Worm (Caenorhabditis elegans) whole organism, young adult: ENCODE data around the gene W02G9.4.

Source experiments
- B0261.1 ChIP-seq: sonication (generic microtip); optimal IDR thresholded peaks from 2 replicates; lab custom pipeline; 2016; ENCODE audit warnings: mild to moderate bottlenecking, missing genetic modification characterization, moderate library complexity, missing compliant biosample characterization
- C06A6.2 ChIP-seq: fragments of 200-800 bp; sonication (Bioruptor generic); conservative IDR thresholded peaks from 2 replicates; pipeline ENCODE4 v1.3.6; 2022; ENCODE audit warnings: missing genetic modification characterization, missing compliant biosample characterization
- D2030.7 ChIP-seq: fragments of 200-800 bp; sonication (Bioruptor generic); IDR thresholded peaks from 2 replicates; pipeline ENCODE4 v1.3.6; 2022; ENCODE audit warnings: missing genetic modification reagents, missing genetic modification characterization, missing compliant biosample characterization
- F37B4.10 ChIP-seq: fragments of 200-800 bp; sonication (Bioruptor generic); IDR thresholded peaks from 2 replicates; pipeline ENCODE4 v1.3.6; 2022; ENCODE audit warnings: missing genetic modification characterization, missing compliant biosample characterization
- T26A5.8 ChIP-seq: sonication (generic microtip); optimal IDR thresholded peaks from 2 replicates; lab custom pipeline; 2016; ENCODE audit warnings: missing genetic modification characterization, missing compliant biosample characterization
- Y53G8AR.9 ChIP-seq: fragments of 200-800 bp; sonication (Bioruptor generic); conservative IDR thresholded peaks from 2 replicates; pipeline ENCODE4 v1.3.6; 2022; ENCODE audit warnings: missing genetic modification reagents, missing genetic modification characterization, missing compliant biosample characterization
- Y56A3A.18 ChIP-seq: fragments of 200-800 bp; sonication (Bioruptor generic); IDR thresholded peaks from 2 replicates; pipeline ENCODE4 v1.3.6; 2022; ENCODE audit warnings: missing genetic modification reagents, missing genetic modification characterization, missing compliant biosample characterization
- Y67H2A.10 ChIP-seq: fragments of 200-800 bp; sonication (Bioruptor generic); conservative IDR thresholded peaks from 2 replicates; pipeline ENCODE4 v1.3.6; 2022; ENCODE audit warnings: missing genetic modification reagents, missing genetic modification characterization, missing compliant biosample characterization
- akir-1 ChIP-seq: fragments of 200-800 bp; sonication (Bioruptor generic); optimal IDR thresholded peaks from 2 replicates; lab custom pipeline; 2018; ENCODE audit warnings: mild to moderate bottlenecking, missing genetic modification characterization, moderate library complexity, missing compliant biosample characterization
- ama-1 ChIP-seq, 3 experiments: fragments of 150-350 bp in 1 of 3; sonication (generic microtip) in 2 of 3; optimal IDR thresholded peaks; 2 replicates each; lab custom pipeline; 2014 to 2018; ENCODE audit warnings: missing biosample characterization in 2 of 3, missing genetic modification characterization in 2 of 3, missing genetic modification reagents in 2 of 3
- attf-5 ChIP-seq: fragments of 200-800 bp; sonication (Bioruptor generic); optimal IDR thresholded peaks from 2 replicates; lab custom pipeline; 2018; ENCODE audit warnings: mild to moderate bottlenecking, missing genetic modification characterization, missing compliant biosample characterization
- attf-6 ChIP-seq: fragments of 200-800 bp; sonication (Bioruptor generic); IDR thresholded peaks from 2 replicates; pipeline ENCODE4 v1.3.6; 2022; ENCODE audit warnings: missing genetic modification reagents, missing genetic modification characterization, missing compliant biosample characterization
- ceh-100 ChIP-seq: fragments of 200-800 bp; sonication (Bioruptor generic); IDR thresholded peaks from 2 replicates; pipeline ENCODE4 v1.3.6; 2022; ENCODE audit warnings: missing genetic modification reagents, missing genetic modification characterization, missing compliant biosample characterization
- ceh-27 ChIP-seq: fragments of 200-800 bp; sonication (Bioruptor generic); optimal IDR thresholded peaks from 2 replicates; lab custom pipeline; 2018; ENCODE audit warnings: mild to moderate bottlenecking, missing genetic modification characterization, moderate library complexity, missing compliant biosample characterization
- ceh-40 ChIP-seq: fragments of 200-800 bp; sonication (Bioruptor generic); IDR thresholded peaks from 2 replicates; pipeline ENCODE4 v1.3.6; 2022; ENCODE audit warnings: missing genetic modification characterization, missing compliant biosample characterization
- dox-1 ChIP-seq: fragments of 200-800 bp; sonication (Bioruptor generic); IDR thresholded peaks from 2 replicates; pipeline ENCODE4 v1.3.6; 2022; ENCODE audit warnings: missing genetic modification reagents, missing genetic modification characterization, missing compliant biosample characterization
- dpff-1 ChIP-seq: sonication (generic microtip); optimal IDR thresholded peaks from 2 replicates; lab custom pipeline; 2017; ENCODE audit warnings: mild to moderate bottlenecking, missing genetic modification characterization, missing compliant biosample characterization
- efl-1 ChIP-seq: fragments of 150-350 bp; optimal IDR thresholded peaks from 2 replicates; lab custom pipeline; 2014; ENCODE audit warnings: missing biosample characterization, missing genetic modification reagents, missing genetic modification characterization
- egrh-3 ChIP-seq: fragments of 200-800 bp; sonication (Bioruptor generic); IDR thresholded peaks from 2 replicates; pipeline ENCODE4 v1.3.6; 2022; ENCODE audit warnings: missing genetic modification reagents, missing genetic modification characterization, missing compliant biosample characterization
- fkh-3 ChIP-seq: sonication (generic microtip); optimal IDR thresholded peaks from 2 replicates; lab custom pipeline; 2016; ENCODE audit warnings: mild to moderate bottlenecking, missing genetic modification characterization, missing compliant biosample characterization
- him-1 ChIP-seq: sonication (generic microtip); optimal IDR thresholded peaks from 2 replicates; lab custom pipeline; 2016; ENCODE audit warnings: missing genotype, missing genetic modification reagents, missing genetic modification characterization, missing compliant biosample characterization
- hmg-1.2 ChIP-seq: fragments of 200-800 bp; sonication (Bioruptor generic); IDR thresholded peaks from 2 replicates; pipeline ENCODE4 v1.3.6; 2022; ENCODE audit warnings: missing genetic modification reagents, missing genetic modification characterization, missing compliant biosample characterization
- lin-35 ChIP-seq, 3 experiments: fragments of 150-350 bp in 2 of 3; sonication (generic microtip) in 1 of 3; optimal IDR thresholded peaks; 2 replicates each; lab custom pipeline; 2014 to 2018; ENCODE audit warnings: missing biosample characterization in 3 of 3, missing genetic modification characterization in 3 of 3, missing genetic modification reagents in 3 of 3
- lin-54 ChIP-seq: fragments of 200-800 bp; sonication (Bioruptor generic); optimal IDR thresholded peaks from 2 replicates; lab custom pipeline; 2018; ENCODE audit warnings: mild to moderate bottlenecking, missing genetic modification characterization, missing compliant biosample characterization
- lsl-1 ChIP-seq: fragments of 200-800 bp; sonication (Bioruptor generic); optimal IDR thresholded peaks from 2 replicates; lab custom pipeline; 2018; ENCODE audit warnings: mild to moderate bottlenecking, missing genetic modification characterization, moderate library complexity, missing compliant biosample characterization
- madf-6 ChIP-seq: fragments of 200-800 bp; sonication (Bioruptor generic); IDR thresholded peaks from 2 replicates; pipeline ENCODE4 v1.3.6; 2022; ENCODE audit warnings: missing genetic modification reagents, missing genetic modification characterization, missing compliant biosample characterization
- mcd-1 ChIP-seq: fragments of 200-800 bp; sonication (Bioruptor generic); IDR thresholded peaks from 2 replicates; pipeline ENCODE4 v1.3.6; 2022; ENCODE audit warnings: missing genetic modification reagents, missing genetic modification characterization, missing compliant biosample characterization
- mes-4 ChIP-seq: sonication (generic microtip); optimal IDR thresholded peaks from 2 replicates; lab custom pipeline; 2016; ENCODE audit warnings: missing genotype, missing genetic modification characterization, missing compliant biosample characterization
- mxl-1 ChIP-seq: sonication (generic microtip); optimal IDR thresholded peaks from 2 replicates; lab custom pipeline; 2016; ENCODE audit warnings: missing genetic modification characterization, missing compliant biosample characterization
- nfya-1 ChIP-seq: sonication (generic microtip); optimal IDR thresholded peaks from 2 replicates; lab custom pipeline; 2017; ENCODE audit warnings: antibody characterized with exemption, missing compliant biosample characterization, missing genetic modification characterization, borderline replicate concordance; ENCODE audit not compliant: insufficient read depth
- nhr-179 ChIP-seq: sonication (generic microtip); optimal IDR thresholded peaks from 2 replicates; lab custom pipeline; 2016; ENCODE audit warnings: mild to moderate bottlenecking, missing genetic modification characterization, missing compliant biosample characterization
- nhr-27 ChIP-seq: fragments of 200-800 bp; sonication (Bioruptor generic); optimal IDR thresholded peaks from 2 replicates; lab custom pipeline; 2018; ENCODE audit warnings: mild to moderate bottlenecking, missing genetic modification characterization, moderate library complexity, missing compliant biosample characterization
- nhr-90 ChIP-seq: sonication (generic microtip); optimal IDR thresholded peaks from 2 replicates; lab custom pipeline; 2016; ENCODE audit warnings: missing genotype, mild to moderate bottlenecking, missing genetic modification characterization, missing compliant biosample characterization
- repo-1 ChIP-seq: sonication (generic microtip); optimal IDR thresholded peaks from 2 replicates; lab custom pipeline; 2017; ENCODE audit warnings: mild to moderate bottlenecking, missing genetic modification characterization, missing compliant biosample characterization
- rpc-1 ChIP-seq, 2 experiments: fragments of 150-350 bp in 1 of 2; sonication (generic microtip) in 1 of 2; optimal IDR thresholded peaks; 2 replicates each; lab custom pipeline; 2014 to 2018; ENCODE audit warnings: missing biosample characterization in 1 of 2, missing genetic modification characterization in 1 of 2, missing genetic modification reagents in 1 of 2, missing genotype in 1 of 2
- sdz-38 ChIP-seq: sonication (generic microtip); optimal IDR thresholded peaks from 2 replicates; lab custom pipeline; 2016; ENCODE audit warnings: missing genotype, missing genetic modification characterization, missing compliant biosample characterization
- snpc-1.1 ChIP-seq: sonication (generic microtip); optimal IDR thresholded peaks from 2 replicates; lab custom pipeline; 2017; ENCODE audit warnings: missing genetic modification characterization, mild to moderate bottlenecking, missing compliant biosample characterization, antibody characterized with exemption, moderate library complexity, missing genotype, missing genetic modification reagents; ENCODE audit not compliant: insufficient read depth
- snpc-3.4 ChIP-seq: sonication (generic microtip); optimal IDR thresholded peaks from 2 replicates; lab custom pipeline; 2017; ENCODE audit warnings: missing genetic modification characterization, mild to moderate bottlenecking, missing compliant biosample characterization, antibody characterized with exemption, moderate library complexity, missing genotype, missing genetic modification reagents
- snpc-4 ChIP-seq, 5 experiments: fragments of 150-350 bp in 1 of 5; sonication (generic microtip) in 4 of 5; optimal IDR thresholded peaks; 2 replicates each; lab custom pipeline; 2014 to 2018; ENCODE audit warnings: missing genetic modification characterization in 5 of 5, missing biosample characterization in 3 of 5, antibody characterized with exemption in 2 of 5, mild to moderate bottlenecking in 2 of 5, missing compliant biosample characterization in 2 of 5, missing genotype in 2 of 5, moderate library complexity in 2 of 5, missing genetic modification reagents in 1 of 5
- somi-1 ChIP-seq: fragments of 200-800 bp; sonication (Bioruptor generic); optimal IDR thresholded peaks from 2 replicates; lab custom pipeline; 2018; ENCODE audit warnings: mild to moderate bottlenecking, missing genetic modification characterization, missing compliant biosample characterization
- tbp1 ChIP-seq: fragments of 200-800 bp; sonication (Bioruptor generic); optimal IDR thresholded peaks from 2 replicates; lab custom pipeline; 2018; ENCODE audit warnings: mild to moderate bottlenecking, missing genetic modification characterization, missing compliant biosample characterization
- tbx-9 ChIP-seq: sonication (generic microtip); optimal IDR thresholded peaks from 2 replicates; lab custom pipeline; 2016; ENCODE audit warnings: borderline replicate concordance, missing genetic modification characterization, inconsistent platforms, missing compliant biosample characterization
- unc-130 ChIP-seq: sonication (generic microtip); optimal IDR thresholded peaks from 2 replicates; lab custom pipeline; 2016; ENCODE audit warnings: missing genetic modification reagents, missing genetic modification characterization, missing compliant biosample characterization
- unc-62 ChIP-seq: fragments of 150-350 bp; optimal IDR thresholded peaks from 2 replicates; lab custom pipeline; 2014; ENCODE audit warnings: missing biosample characterization, missing genetic modification reagents, missing genetic modification characterization
- zfh-2 ChIP-seq: fragments of 200-800 bp; sonication (Bioruptor generic); conservative IDR thresholded peaks from 2 replicates; pipeline ENCODE4 v1.3.6; 2022; ENCODE audit warnings: missing genetic modification reagents, missing genetic modification characterization, missing compliant biosample characterization
- ztf-22 ChIP-seq: fragments of 200-800 bp; sonication (Bioruptor generic); optimal IDR thresholded peaks from 2 replicates; lab custom pipeline; 2018; ENCODE audit warnings: mild to moderate bottlenecking, missing genetic modification characterization, moderate library complexity, missing compliant biosample characterization
- ztf-25 ChIP-seq: fragments of 200-800 bp; sonication (Bioruptor generic); IDR thresholded peaks from 2 replicates; pipeline ENCODE4 v1.3.6; 2022; ENCODE audit warnings: missing genetic modification reagents, missing genetic modification characterization, missing compliant biosample characterization
- ztf-6 ChIP-seq: fragments of 200-800 bp; sonication (Bioruptor generic); IDR thresholded peaks from 2 replicates; pipeline ENCODE4 v1.3.6; 2022; ENCODE audit warnings: missing genetic modification reagents, missing genetic modification characterization, missing compliant biosample characterization

Gene W02G9.4

DNA sequence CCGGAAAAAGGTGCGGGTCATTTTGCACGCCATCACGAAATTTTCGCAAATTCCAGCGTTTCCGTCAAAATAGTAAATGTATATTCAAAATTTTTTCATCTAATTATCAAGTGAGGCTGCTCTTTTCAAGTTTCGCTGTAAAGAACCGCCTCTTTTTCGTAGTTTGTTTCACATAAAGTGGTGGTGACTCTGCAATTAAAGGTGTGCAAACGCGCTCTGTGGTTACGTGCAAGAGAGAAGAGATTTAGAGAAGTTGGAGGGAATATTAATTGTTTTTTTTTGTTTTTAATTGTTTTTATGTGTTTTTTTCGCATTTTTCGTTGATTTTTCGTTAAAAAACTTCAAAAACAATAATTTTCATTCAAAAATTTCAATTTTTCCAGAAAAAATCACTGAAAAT is 5.9 kb downstream of the W02G9.4 start, which contains the start of gene W02G9.3 (continued):
- TF ChIP-seq B0261.1 (peak; percentile 25), zfh-2 (GFP tag; lab: Robert Waterston, UW) (no peak), unc-130 (GFP tag; lab: Kevin White, UChicago) (no peak), attf-6 (GFP tag; lab: Robert Waterston, UW) (0 out of 2 replicates have a peak, but pooled peaks have one; percentile 13), repo-1 (tag; lab: Kevin White, UChicago) (no peak), snpc-4 (GFP tag; optimal IDR thresholded peaks at IDR 0.05; lab: Kevin White, UChicago) (no peak), snpc-4 (tag; optimal IDR thresholded peaks at IDR 0.05; lab: Kevin White, UChicago) (peak; percentile 24 to 64 (median 44)), tbx-9 (tag; lab: Kevin White, UChicago) (no peak), ceh-40 (GFP tag; lab: Robert Waterston, UW) (no peak), unc-62 (no peak), Y67H2A.10 (GFP tag; lab: Robert Waterston, UW) (no peak), snpc-3.4 (tag; lab: Kevin White, UChicago) (peak; percentile 63), T26A5.8 (tag; lab: Kevin White, UChicago) (no peak), somi-1 (GFP tag; lab: Kevin White, UChicago) (no peak), attf-5 (GFP tag; lab: Kevin White, UChicago) (peak; percentile 72), C06A6.2 (GFP tag; lab: Robert Waterston, UW) (no peak), lin-35 (GFP tag; optimal IDR thresholded peaks at IDR 0.05; lab: Kevin White, UChicago) (peak in 1 of 3 experiments; percentile 81), dpff-1 (tag; lab: Kevin White, UChicago) (no peak), fkh-3 (tag; lab: Kevin White, UChicago) (no peak), sdz-38 (tag; lab: Kevin White, UChicago) (no peak), ama-1 (optimal IDR thresholded peaks at IDR 0.05; lab: Kevin White, UChicago) (no peak), ama-1 (GFP tag; optimal IDR thresholded peaks at IDR 0.05; lab: Kevin White, UChicago) (no peak), mxl-1 (no peak), nhr-27 (no peak), him-1 (tag; lab: Kevin White, UChicago) (peak; percentile 1), ceh-27 (GFP tag; lab: Kevin White, UChicago) (peak; percentile 51), madf-6 (GFP tag; lab: Robert Waterston, UW) (peak; percentile 77), nhr-90 (tag; lab: Kevin White, UChicago) (no peak), efl-1 (GFP tag; lab: Kevin White, UChicago) (peak; percentile 60), ztf-22 (GFP tag; lab: Kevin White, UChicago) (no peak), Y56A3A.18 (GFP tag; lab: Robert Waterston, UW) (no peak), D2030.7 (GFP tag; lab: Robert Waterston, UW) (peak; percentile 81), nhr-179 (tag; lab: Kevin White, UChicago) (no peak), nfya-1 (tag; lab: Kevin White, UChicago) (no peak), F37B4.10 (GFP tag; lab: Robert Waterston, UW) (no peak), akir-1 (GFP tag; lab: Kevin White, UChicago) (no peak), mcd-1 (GFP tag; lab: Robert Waterston, UW) (peak; percentile 95), ceh-100 (GFP tag; lab: Robert Waterston, UW) (peak; percentile 92), snpc-1.1 (tag; lab: Kevin White, UChicago) (peak; percentile 3), hmg-1.2 (GFP tag; lab: Robert Waterston, UW) (peak; percentile 99), lin-54 (peak; percentile 73), dox-1 (GFP tag; lab: Robert Waterston, UW) (peak; percentile 64; the same call in 1 of the 2 replicates), ztf-6 (GFP tag; lab: Robert Waterston, UW) (no peak), lsl-1 (GFP tag; lab: Kevin White, UChicago) (peak; percentile 58), rpc-1 (optimal IDR thresholded peaks at IDR 0.05; lab: Kevin White, UChicago) (no peak), rpc-1 (tag; optimal IDR thresholded peaks at IDR 0.05; lab: Kevin White, UChicago) (no peak), ztf-25 (GFP tag; lab: Robert Waterston, UW) (no peak), egrh-3 (no peak), Y53G8AR.9 (GFP tag; lab: Robert Waterston, UW) (no peak), tbp1 (GFP tag; lab: Kevin White, UChicago) (peak; percentile 58), mes-4 (tag; lab: Kevin White, UChicago) (no peak)
